Worm (Caenorhabditis elegans): ENCODE data around the gene dod-23.

The dod-23 gene

DNA sequence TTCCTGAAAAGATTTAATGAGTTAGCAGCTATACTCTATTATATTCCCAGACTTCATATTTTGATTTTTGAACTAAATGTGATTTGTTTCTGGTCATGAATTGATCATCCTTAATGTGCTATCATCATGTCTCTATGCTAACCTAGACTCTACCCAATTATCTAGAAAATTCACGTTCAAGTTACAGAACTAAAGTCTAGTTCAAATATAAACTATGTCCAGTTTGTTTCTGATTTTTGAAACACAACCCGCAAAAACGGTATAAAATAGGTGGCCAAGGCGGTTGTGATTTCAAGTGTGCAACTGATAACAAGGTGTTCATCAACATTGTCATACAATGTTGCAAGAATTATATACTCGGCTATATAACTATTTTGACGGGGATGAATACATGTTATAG, 8.2 kb downstream of the dod-23 start, which contains the start of gene F49E12.10:
Gene F49E12.10, plus strand, starts transcription at position 301 of the 400 bp plus-strand sequence.
- TF ChIP-seq fos-1 (tag; optimal IDR thresholded peaks at IDR 0.05) (peak; percentile 54), C34F6.9 (tag; optimal IDR thresholded peaks at IDR 0.05) (no peak)

DNA sequence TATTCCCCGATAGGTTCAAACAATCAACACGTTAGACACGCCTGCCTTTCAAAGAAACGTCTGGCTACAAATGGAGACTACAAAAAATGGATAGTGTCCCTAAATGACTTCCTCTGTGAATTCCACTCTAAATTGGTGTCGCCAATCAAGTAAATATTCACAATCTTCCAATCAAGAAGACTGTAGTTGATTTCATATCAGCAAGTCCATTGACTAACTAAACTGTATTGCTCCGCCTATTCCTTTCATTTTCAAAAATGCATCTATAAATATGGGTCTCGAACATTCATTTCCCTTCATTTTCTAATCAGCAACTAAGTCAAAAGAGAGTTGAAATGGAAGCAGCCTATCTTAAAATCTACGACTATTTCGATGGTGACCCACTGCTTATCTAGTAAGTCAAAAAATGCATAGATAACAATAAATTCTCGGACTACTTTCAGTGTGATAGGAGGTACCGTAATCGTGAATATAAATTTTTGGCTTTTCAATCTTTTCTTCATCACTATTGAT, 10.9 kb downstream of the dod-23 start, which contains the start of gene drd-1:
Gene drd-1, plus strand, starts transcription at position 51 of the 513 bp plus-strand sequence.
- TF ChIP-seq crh-2 (tag; optimal IDR thresholded peaks at IDR 0.05) (peak; percentile 23), zag-1 (tag; optimal IDR thresholded peaks at IDR 0.05) (no peak), skn-1 (tag; optimal IDR thresholded peaks at IDR 0.05) (peak; percentile 22), nhr-129 (tag; optimal IDR thresholded peaks at IDR 0.05) (no peak), fos-1 (tag; optimal IDR thresholded peaks at IDR 0.05) (peak; percentile 91), snpc-4 (tag; optimal IDR thresholded peaks at IDR 0.05) (no peak), sma-9 (GFP tag; optimal IDR thresholded peaks at IDR 0.05) (peak; percentile 69), sma-9 (tag; optimal IDR thresholded peaks at IDR 0.05) (no peak)

DNA sequence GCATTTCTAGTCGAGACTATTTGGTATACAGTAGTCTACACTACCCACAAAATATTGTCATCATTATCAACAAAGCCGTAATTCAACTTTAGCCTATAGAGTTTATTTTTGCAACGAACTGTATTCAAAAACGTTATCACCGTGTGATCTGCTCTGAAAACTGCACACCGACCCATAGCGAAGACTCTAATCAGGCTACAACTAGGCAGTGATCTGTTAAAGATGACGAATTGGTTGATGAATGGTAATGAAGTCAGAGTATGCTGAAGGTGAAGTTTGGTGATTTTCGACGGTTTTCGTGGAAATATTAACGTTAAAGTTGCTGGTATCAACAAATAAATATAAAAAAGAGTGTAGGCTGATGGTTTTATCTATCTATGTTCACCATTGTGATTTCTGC, 12.1 kb downstream of the dod-23 start:
- TF ChIP-seq ztf-1 (GFP tag; conservative IDR thresholded peaks at IDR 0.05): no peak
- peak; percentile 78 for TF ChIP-seq fos-1 (tag; optimal IDR thresholded peaks at IDR 0.05)
- no peak for TF ChIP-seq unc-39 (tag; optimal IDR thresholded peaks at IDR 0.05)
- TF ChIP-seq sma-9 (GFP tag; optimal IDR thresholded peaks at IDR 0.05): peak; percentile 13
- no peak for TF ChIP-seq sma-9 (tag; optimal IDR thresholded peaks at IDR 0.05)

DNA sequence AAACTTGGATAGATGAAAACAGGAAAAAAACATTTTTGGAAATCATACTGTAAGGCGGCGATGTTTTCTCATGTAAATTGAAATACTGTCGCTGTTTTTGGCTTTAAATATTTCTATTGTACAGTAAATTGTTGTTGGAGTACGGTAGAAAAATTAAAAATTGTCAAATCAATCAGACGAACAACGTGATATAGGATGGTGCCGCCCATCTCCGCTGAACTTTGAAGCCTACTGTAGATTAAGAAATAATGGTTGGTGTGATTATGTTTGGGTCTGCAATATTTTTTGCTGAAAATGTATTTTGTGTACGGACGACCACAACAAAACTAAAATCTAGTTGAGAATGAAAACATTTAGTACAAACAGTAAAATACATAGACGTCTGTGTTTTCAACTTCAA, 13.4 kb downstream of the dod-23 start:
- no peak for TF ChIP-seq unc-55 (GFP tag; optimal IDR thresholded peaks at IDR 0.05)
- TF ChIP-seq nhr-10 (tag; optimal IDR thresholded peaks at IDR 0.05): no peak
- TF ChIP-seq nhr-11 (tag; optimal IDR thresholded peaks at IDR 0.05): no peak
- TF ChIP-seq F13H6.1 (tag; optimal IDR thresholded peaks at IDR 0.05): no peak
- no peak for TF ChIP-seq nhr-237 (tag; optimal IDR thresholded peaks at IDR 0.05)
- TF ChIP-seq sma-9 (GFP tag; optimal IDR thresholded peaks at IDR 0.05): no peak
- TF ChIP-seq sma-9 (tag; optimal IDR thresholded peaks at IDR 0.05): no peak
- no peak for TF ChIP-seq skn-1 (tag; optimal IDR thresholded peaks at IDR 0.05)

DNA sequence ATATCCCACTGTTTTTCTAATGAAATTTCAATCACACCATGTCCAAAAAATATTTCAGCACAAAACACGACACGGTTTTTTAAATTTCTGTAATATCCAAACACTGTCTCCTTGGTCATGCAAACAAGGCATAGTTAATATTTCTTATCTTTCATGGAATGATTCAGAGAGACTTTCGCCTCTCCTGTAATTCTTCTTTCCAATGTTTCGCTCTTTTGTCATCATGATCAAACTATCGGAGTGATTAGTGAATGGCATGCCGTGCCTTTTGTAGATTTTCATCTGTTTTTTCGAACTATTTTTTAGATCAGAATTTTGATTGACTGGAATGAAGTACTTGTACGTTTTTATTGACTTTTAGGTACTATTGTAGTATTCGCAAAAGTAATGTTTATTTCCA, 14.6 kb downstream of the dod-23 start:
- no peak for TF ChIP-seq R02D3.7 (tag; optimal IDR thresholded peaks at IDR 0.05)
- peak; percentile 93 for TF ChIP-seq fos-1 (tag; optimal IDR thresholded peaks at IDR 0.05)
- peak; percentile 76 for TF ChIP-seq skn-1 (tag; optimal IDR thresholded peaks at IDR 0.05)
- TF ChIP-seq sma-9 (GFP tag; optimal IDR thresholded peaks at IDR 0.05): peak; percentile 72
- no peak for TF ChIP-seq sma-9 (tag; optimal IDR thresholded peaks at IDR 0.05)
- no peak for TF ChIP-seq F13H6.1 (tag; optimal IDR thresholded peaks at IDR 0.05)
- no peak for TF ChIP-seq nhr-12 (tag; optimal IDR thresholded peaks at IDR 0.05)
- TF ChIP-seq nhr-25 (tag; optimal IDR thresholded peaks at IDR 0.05): no peak

DNA sequence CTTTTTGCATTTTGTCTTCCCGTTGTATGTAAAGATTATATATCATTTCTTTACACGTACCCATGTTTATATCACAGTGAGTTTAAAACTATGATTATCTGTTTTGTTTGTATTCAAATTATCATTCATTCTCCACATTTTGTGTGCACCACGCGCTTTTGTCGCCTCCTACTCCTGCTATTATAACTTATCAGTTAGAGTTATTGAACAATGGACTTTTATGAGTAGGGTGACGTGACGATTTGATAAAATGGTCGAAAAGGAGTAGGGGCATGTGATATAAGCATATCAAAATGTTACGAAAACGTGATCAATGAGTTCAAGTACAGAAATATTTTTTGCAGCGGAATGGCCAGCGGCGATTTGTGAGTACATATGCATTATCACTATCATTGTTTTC, 16.1 kb downstream of the dod-23 start:
- TF ChIP-seq lsy-2 (tag; optimal IDR thresholded peaks at IDR 0.05) (peak in 1 of 2 experiments; percentile 39), skn-1 (tag; optimal IDR thresholded peaks at IDR 0.05) (peak; percentile 84), nhr-77 (tag; optimal IDR thresholded peaks at IDR 0.05) (no peak), F13H6.1 (tag; optimal IDR thresholded peaks at IDR 0.05) (peak; percentile 70), lin-13 (GFP tag; optimal IDR thresholded peaks at IDR 0.05) (no peak), sma-9 (GFP tag; optimal IDR thresholded peaks at IDR 0.05) (peak; percentile 94), sma-9 (tag; optimal IDR thresholded peaks at IDR 0.05) (no peak), unc-55 (GFP tag; optimal IDR thresholded peaks at IDR 0.05) (no peak), crh-2 (tag; optimal IDR thresholded peaks at IDR 0.05) (peak; percentile 90), gmeb-1 (tag; optimal IDR thresholded peaks at IDR 0.05) (peak; percentile 1), C34F6.9 (tag; optimal IDR thresholded peaks at IDR 0.05) (no peak), mdl-1 (tag; optimal IDR thresholded peaks at IDR 0.05) (peak in 1 of 2 experiments; percentile 37), nhr-21 (tag; optimal IDR thresholded peaks at IDR 0.05) (peak; percentile 8), sma-3 (GFP tag; optimal IDR thresholded peaks at IDR 0.05) (peak; percentile 38), ZK546.5 (tag; optimal IDR thresholded peaks at IDR 0.05) (no peak), fos-1 (tag; optimal IDR thresholded peaks at IDR 0.05) (peak; percentile 85)

DNA sequence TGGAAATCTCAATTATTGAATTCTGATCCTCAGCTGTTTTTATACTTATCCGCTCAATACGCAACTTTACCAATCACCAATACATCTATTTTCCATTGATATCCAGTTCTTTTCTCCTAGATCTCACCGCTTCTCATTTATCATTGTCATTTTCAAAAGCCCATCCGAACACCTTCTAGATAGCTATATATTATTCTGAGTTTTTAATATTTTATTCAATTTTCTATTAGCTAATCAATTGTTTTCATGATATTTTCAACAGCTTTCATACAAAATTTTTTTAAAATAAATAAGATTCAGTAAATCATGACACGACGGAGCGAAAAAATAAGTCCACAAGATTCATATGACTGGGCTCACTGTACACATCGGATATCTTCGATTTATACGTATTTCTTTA, 17.8 kb downstream of the dod-23 start, which contains the start of gene F49E12.12:
Gene F49E12.12, plus strand, starts transcription at position 301 of the 400 bp plus-strand sequence.
- no peak for TF ChIP-seq gmeb-1 (tag; optimal IDR thresholded peaks at IDR 0.05)
